Worm (Caenorhabditis elegans) whole organism, L3 larva: ENCODE measurements around the gene eif-3.F.

Experiments used
- ama-1 ChIP-seq: fragments of 150-350 bp; optimal IDR thresholded peaks from 2 replicates; lab custom pipeline; 2018
- elt-1 ChIP-seq: fragments of 150-350 bp; optimal IDR thresholded peaks from 2 replicates; lab custom pipeline; 2014; ENCODE audit warnings: missing biosample characterization, missing genetic modification characterization
- nhr-11 ChIP-seq: fragments of 150-350 bp; optimal IDR thresholded peaks from 2 replicates; lab custom pipeline; 2014; ENCODE audit warnings: missing biosample characterization, missing genetic modification characterization
- pha-4 ChIP-seq: fragments of 150-350 bp; optimal IDR thresholded peaks from 2 replicates; lab custom pipeline; 2014; ENCODE audit warnings: missing biosample characterization, missing genetic modification reagents, missing genetic modification characterization

ce11 chrII:9310794-9311193 is 20.6 kb upstream of the eif-3.F start:
- no peak for TF ChIP-seq ama-1 (lab: Kevin White, UChicago)
- no peak for TF ChIP-seq nhr-11
- TF ChIP-seq pha-4 = no peak
- TF ChIP-seq elt-1 (tag; lab: Kevin White, UChicago) = no peak
